5 fruit fly cellular contexts compared by ENCODE assay signal in genomic region chr3R:28819555-28820305, dm6.
A peak's percentile ranks its signal among the peaks of the same experiment; 100 is the strongest.
TF ChIP-seq lines count a peak whose summit lies in the region.

Gene CG1523, minus strand, starts transcription at chr3R:28819668.
Gene CG1647, plus strand, starts transcription at chr3R:28820221.

- no peak for TF ChIP-seq CTCF in whole organism, embryonic (GFP tag; optimal IDR thresholded peaks at IDR 0.05; lab: Kevin White, UChicago)

TF ChIP-seq in whole organism, adult, 20 proteins besides CTCF, POLR2A, EP300 and RAD21 (continues in another document):
- TF ChIP-seq Hr96 (GFP tag; optimal IDR thresholded peaks at IDR 0.05; lab: Kevin White, UChicago) (peak; percentile 76), CG7101 (tag; optimal IDR thresholded peaks at IDR 0.05; lab: Kevin White, UChicago) (peak; percentile 77), toe (GFP tag; optimal IDR thresholded peaks at IDR 0.05; lab: Kevin White, UChicago) (peak; percentile 70), CG5204 (GFP tag; optimal IDR thresholded peaks at IDR 0.05; lab: Kevin White, UChicago) (peak; percentile 77), CG7045 (GFP tag; optimal IDR thresholded peaks at IDR 0.05; lab: Kevin White, UChicago) (peak; percentile 78), Crg-1 (GFP tag; optimal IDR thresholded peaks at IDR 0.05; lab: Kevin White, UChicago) (peak; percentile 57), CG1620 (GFP tag; optimal IDR thresholded peaks at IDR 0.05; lab: Kevin White, UChicago) (peak; percentile 45), cic (GFP tag; optimal IDR thresholded peaks at IDR 0.05; lab: Kevin White, UChicago) (no peak), kay (GFP tag; lab: Kevin White, UChicago; ENCODE audit: borderline replicate concordance) (no peak), Mnt (GFP tag; optimal IDR thresholded peaks at IDR 0.05; lab: Kevin White, UChicago) (peak; percentile 53), CG33017 (tag; optimal IDR thresholded peaks at IDR 0.05; lab: Kevin White, UChicago) (peak; percentile 64), CG12768 (GFP tag; optimal IDR thresholded peaks at IDR 0.05; lab: Kevin White, UChicago) (peak; percentile 79), Clk (GFP tag; optimal IDR thresholded peaks at IDR 0.05; lab: Kevin White, UChicago) (peak; percentile 25), ovo (GFP tag; optimal IDR thresholded peaks at IDR 0.05; lab: Kevin White, UChicago) (no peak), tj (GFP tag; optimal IDR thresholded peaks at IDR 0.05; lab: Kevin White, UChicago) (peak; percentile 50), cnc (optimal IDR thresholded peaks at IDR 0.05; lab: Kevin White, UChicago) (no peak), pad (GFP tag; optimal IDR thresholded peaks at IDR 0.05; lab: Kevin White, UChicago) (peak; percentile 67), CG11617 (GFP tag; optimal IDR thresholded peaks at IDR 0.05; lab: Kevin White, UChicago) (peak; percentile 84)

TF ChIP-seq in whole organism, embryonic, 481 proteins besides CTCF, POLR2A, EP300 and RAD21 (continues in another document):
- TF ChIP-seq unc-4 (GFP tag; IDR thresholded peaks at IDR 0.05; lab: Robert Waterston, UW; ENCODE audit: partially characterized antibody): peak; percentile 55; the same call in 1 of the 2 replicates
- TF ChIP-seq CG1233 (GFP tag; optimal IDR thresholded peaks at IDR 0.05; lab: Kevin White, UChicago): peak; percentile 70
- TF ChIP-seq CG7357 (GFP tag; IDR thresholded peaks at IDR 0.05; lab: Robert Waterston, UW): peak; percentile 47; the same call in 2 of the 3 replicates
- TF ChIP-seq CG4424 (GFP tag; optimal IDR thresholded peaks at IDR 0.05; lab: Kevin White, UChicago): peak; percentile 67
- peak; percentile 55 for TF ChIP-seq NC2α (GFP tag; optimal IDR thresholded peaks at IDR 0.05; lab: Kevin White, UChicago)
- peak; percentile 85 for TF ChIP-seq CG15696 (tag; optimal IDR thresholded peaks at IDR 0.05; lab: Kevin White, UChicago)
- peak; percentile 56; the same call in 2 of the 3 replicates for TF ChIP-seq knrl (GFP tag; IDR thresholded peaks at IDR 0.05; lab: Robert Waterston, UW; ENCODE audit: partially characterized antibody)
- TF ChIP-seq kni (GFP tag; optimal IDR thresholded peaks at IDR 0.05; lab: Kevin White, UChicago): no peak
- no peak for TF ChIP-seq TFAM (GFP tag; optimal IDR thresholded peaks at IDR 0.05; lab: Kevin White, UChicago)
- peak; percentile 88 for TF ChIP-seq CG10267 (tag; optimal IDR thresholded peaks at IDR 0.05; lab: Kevin White, UChicago)
- peak; percentile 5 for TF ChIP-seq slp2 (GFP tag; optimal IDR thresholded peaks at IDR 0.05; lab: Kevin White, UChicago)
- no peak for TF ChIP-seq CG15011 (GFP tag; optimal IDR thresholded peaks at IDR 0.05; lab: Kevin White, UChicago)
- no peak for TF ChIP-seq CG8281 (tag; optimal IDR thresholded peaks at IDR 0.05; lab: Kevin White, UChicago)
- TF ChIP-seq wor (GFP tag; IDR thresholded peaks at IDR 0.05; lab: Robert Waterston, UW): peak; percentile 41; the same call in 1 of the 2 replicates
- TF ChIP-seq HmgZ (tag; optimal IDR thresholded peaks at IDR 0.05; lab: Kevin White, UChicago): peak; percentile 48
- peak; percentile 58 for TF ChIP-seq jumu (GFP tag; optimal IDR thresholded peaks at IDR 0.05; lab: Kevin White, UChicago)
- no peak for TF ChIP-seq Hmx (GFP tag; optimal IDR thresholded peaks at IDR 0.05; lab: Kevin White, UChicago)

TF ChIP-seq in whole organism, prepupa, 60 proteins besides CTCF, POLR2A, EP300 and RAD21 (continues in another document):
- TF ChIP-seq CG8319 (GFP tag; optimal IDR thresholded peaks at IDR 0.05; lab: Kevin White, UChicago): no peak
- peak; percentile 77 for TF ChIP-seq CG3032 (tag; optimal IDR thresholded peaks at IDR 0.05; lab: Kevin White, UChicago)
- no peak for TF ChIP-seq Blimp-1 (GFP tag; optimal IDR thresholded peaks at IDR 0.05; lab: Kevin White, UChicago)
- no peak for TF ChIP-seq fd85E (GFP tag; optimal IDR thresholded peaks at IDR 0.05; lab: Kevin White, UChicago)
- TF ChIP-seq OdsH (GFP tag; optimal IDR thresholded peaks at IDR 0.05; lab: Kevin White, UChicago): no peak
- TF ChIP-seq dsx (GFP tag; optimal IDR thresholded peaks at IDR 0.05; lab: Kevin White, UChicago; ENCODE audit: poor library complexity, severe bottlenecking): no peak
- TF ChIP-seq ss (GFP tag; optimal IDR thresholded peaks at IDR 0.05; lab: Kevin White, UChicago): no peak
- TF ChIP-seq Smox (GFP tag; optimal IDR thresholded peaks at IDR 0.05; lab: Kevin White, UChicago): no peak
- no peak for TF ChIP-seq CG3919 (GFP tag; optimal IDR thresholded peaks at IDR 0.05; lab: Kevin White, UChicago)
- no peak for TF ChIP-seq CG9139 (GFP tag; optimal IDR thresholded peaks at IDR 0.05; lab: Kevin White, UChicago)
- no peak for TF ChIP-seq CG6276 (GFP tag; optimal IDR thresholded peaks at IDR 0.05; lab: Kevin White, UChicago)
- TF ChIP-seq CG7368 (GFP tag; optimal IDR thresholded peaks at IDR 0.05; lab: Kevin White, UChicago): no peak
- no peak for TF ChIP-seq CG10669 (GFP tag; optimal IDR thresholded peaks at IDR 0.05; lab: Kevin White, UChicago)
- TF ChIP-seq CG1621 (tag; optimal IDR thresholded peaks at IDR 0.05; lab: Kevin White, UChicago): no peak
- TF ChIP-seq CG11902 (GFP tag; optimal IDR thresholded peaks at IDR 0.05; lab: Kevin White, UChicago): no peak
- TF ChIP-seq Sox102F (GFP tag; optimal IDR thresholded peaks at IDR 0.05; lab: Kevin White, UChicago): no peak
- no peak for TF ChIP-seq CG6808 (GFP tag; optimal IDR thresholded peaks at IDR 0.05; lab: Kevin White, UChicago)
- TF ChIP-seq CG8632 (GFP tag; optimal IDR thresholded peaks at IDR 0.05; lab: Kevin White, UChicago): peak; percentile 70
- peak; percentile 83 for TF ChIP-seq Sox14 (GFP tag; optimal IDR thresholded peaks at IDR 0.05; lab: Kevin White, UChicago)
- TF ChIP-seq Ets96B (tag; optimal IDR thresholded peaks at IDR 0.05; lab: Kevin White, UChicago): peak; percentile 64

TF ChIP-seq in whole organism, pupa, 21 proteins besides CTCF, POLR2A, EP300 and RAD21 (continues in another document):
- TF ChIP-seq fd96Ca (GFP tag; IDR thresholded peaks at IDR 0.05; lab: Robert Waterston, UW) (peak; percentile 29; the same call in 1 of the 3 replicates), Pif1B (GFP tag; optimal IDR thresholded peaks at IDR 0.05; lab: Kevin White, UChicago) (no peak), CG34367 (tag; optimal IDR thresholded peaks at IDR 0.05; lab: Kevin White, UChicago) (peak; percentile 71), EcR (GFP tag; optimal IDR thresholded peaks at IDR 0.05; lab: Kevin White, UChicago) (no peak), CG17806 (tag; optimal IDR thresholded peaks at IDR 0.05; lab: Kevin White, UChicago) (no peak), CG9948 (tag; optimal IDR thresholded peaks at IDR 0.05; lab: Kevin White, UChicago) (peak; percentile 61), CG10348 (GFP tag; IDR thresholded peaks at IDR 0.05; lab: Robert Waterston, UW) (peak; percentile 26; the same call in 1 of the 2 replicates), CG12605 (GFP tag; IDR thresholded peaks at IDR 0.05; lab: Robert Waterston, UW) (0 out of 2 replicates have a peak, but pooled peaks have one; percentile 17), CG32121 (GFP tag; IDR thresholded peaks at IDR 0.05; lab: Robert Waterston, UW) (peak; percentile 31; the same call in 1 of the 2 replicates), D1 (tag; optimal IDR thresholded peaks at IDR 0.05; lab: Kevin White, UChicago) (no peak), gl (tag; optimal IDR thresholded peaks at IDR 0.05; lab: Kevin White, UChicago) (peak; percentile 12), CG13204 (GFP tag; optimal IDR thresholded peaks at IDR 0.05; lab: Kevin White, UChicago) (no peak), Snoo (tag; optimal IDR thresholded peaks at IDR 0.05; lab: Kevin White, UChicago) (peak; percentile 56), CG15710 (tag; optimal IDR thresholded peaks at IDR 0.05; lab: Kevin White, UChicago) (peak; percentile 81), rn (GFP tag; IDR thresholded peaks at IDR 0.05; lab: Robert Waterston, UW) (peak; percentile 35; the same call in 1 of the 2 replicates), CG14655 (GFP tag; optimal IDR thresholded peaks at IDR 0.05; lab: Kevin White, UChicago) (no peak), CG4496 (GFP tag; IDR thresholded peaks at IDR 0.05; lab: Robert Waterston, UW) (peak; percentile 55; the same call in 2 of the 3 replicates), CG8301 (tag; optimal IDR thresholded peaks at IDR 0.05; lab: Kevin White, UChicago) (no peak), Ets98B (GFP tag; IDR thresholded peaks at IDR 0.05; lab: Robert Waterston, UW) (peak; percentile 49; the same call in 1 of the 2 replicates), CG8159 (tag; optimal IDR thresholded peaks at IDR 0.05; lab: Kevin White, UChicago) (no peak)

TF ChIP-seq in whole organism, wandering third instar larva, 38 proteins besides CTCF, POLR2A, EP300 and RAD21:
- TF ChIP-seq psq (GFP tag; optimal IDR thresholded peaks at IDR 0.05; lab: Kevin White, UChicago) (peak; percentile 55), rgr (GFP tag; optimal IDR thresholded peaks at IDR 0.05; lab: Kevin White, UChicago) (peak; percentile 70), OdsH (GFP tag; optimal IDR thresholded peaks at IDR 0.05; lab: Kevin White, UChicago) (peak; percentile 49), jim (GFP tag; optimal IDR thresholded peaks at IDR 0.05; lab: Kevin White, UChicago) (no peak), woc (GFP tag; optimal IDR thresholded peaks at IDR 0.05; lab: Kevin White, UChicago) (no peak), Mio (GFP tag; optimal IDR thresholded peaks at IDR 0.05; lab: Kevin White, UChicago) (no peak), HLH106 (tag; optimal IDR thresholded peaks at IDR 0.05; lab: Kevin White, UChicago) (peak; percentile 81), Sp1 (GFP tag; optimal IDR thresholded peaks at IDR 0.05; lab: Kevin White, UChicago) (peak; percentile 74), foxo (GFP tag; optimal IDR thresholded peaks at IDR 0.05; lab: Kevin White, UChicago) (peak in 1 of 2 experiments; percentile 76), CG9705 (GFP tag; optimal IDR thresholded peaks at IDR 0.05; lab: Kevin White, UChicago) (peak; percentile 69), Hr83 (GFP tag; optimal IDR thresholded peaks at IDR 0.05; lab: Kevin White, UChicago; ENCODE audit: poor library complexity, severe bottlenecking) (peak; percentile 48), ey (GFP tag; optimal IDR thresholded peaks at IDR 0.05; lab: Kevin White, UChicago) (peak; percentile 64), Rel (GFP tag; optimal IDR thresholded peaks at IDR 0.05; lab: Kevin White, UChicago) (no peak), Rel (tag; optimal IDR thresholded peaks at IDR 0.05; lab: Kevin White, UChicago) (peak; percentile 60)
